Fruit fly (Drosophila melanogaster) whole organism, embryonic: ENCODE results near the gene CG43333.
A peak's percentile ranks its signal among the peaks of the same experiment; 100 is the strongest.

Source experiments
- Atf6 ChIP-seq: fragments of 200-800 bp; sonication (Bioruptor generic); IDR thresholded peaks from 2 replicates; pipeline ENCODE4 v1.3.6; 2022; ENCODE audit warnings: missing biosample characterization, missing genetic modification characterization
- Awh ChIP-seq: fragments of 200-800 bp; sonication (Bioruptor generic); IDR thresholded peaks from 2 replicates; pipeline ENCODE4, ENCODE4 v1.3.6; 2022; ENCODE audit warnings: missing biosample characterization, missing genetic modification characterization
- B-H2 ChIP-seq: fragments of 200-800 bp; sonication (Bioruptor generic); optimal IDR thresholded peaks from 2 replicates; lab custom pipeline; 2018; ENCODE audit warnings: missing biosample characterization, mild to moderate bottlenecking, missing genetic modification characterization
- CG10959 ChIP-seq: fragments of 200-800 bp; sonication (Bioruptor generic); IDR thresholded peaks from 2 replicates; pipeline ENCODE4 v1.3.6; 2022; ENCODE audit warnings: missing biosample characterization, missing genetic modification characterization
- CG11560 ChIP-seq: fragments of 200-800 bp; sonication (Bioruptor generic); IDR thresholded peaks from 3 replicates; pipeline ENCODE4 v1.3.6; 2022; ENCODE audit warnings: missing biosample characterization, missing genetic modification characterization
- CG14014 ChIP-seq: fragments of 200-800 bp; sonication (Bioruptor generic); IDR thresholded peaks from 2 replicates; pipeline ENCODE4 v1.3.6; 2022; ENCODE audit warnings: missing biosample characterization, missing genetic modification characterization
- CG14667 ChIP-seq: fragments of 200-800 bp; sonication (Bioruptor generic); IDR thresholded peaks from 2 replicates; pipeline ENCODE4 v1.3.6; 2022; ENCODE audit warnings: missing biosample characterization, missing genetic modification characterization
- CG1602 ChIP-seq: fragments of 200-800 bp; sonication (Bioruptor generic); optimal IDR thresholded peaks from 3 replicates; lab custom pipeline; 2016; ENCODE audit warnings: missing biosample characterization, missing genetic modification characterization
- CG18011 ChIP-seq: fragments of 200-800 bp; sonication (Bioruptor generic); optimal IDR thresholded peaks from 2 replicates; lab custom pipeline; 2017; ENCODE audit warnings: missing biosample characterization, missing genetic modification characterization, mild to moderate bottlenecking, moderate library complexity, missing genotype
- CG2120 ChIP-seq: fragments of 200-800 bp; sonication (Bioruptor generic); optimal IDR thresholded peaks from 3 replicates; lab custom pipeline; 2016; ENCODE audit warnings: missing biosample characterization, missing genetic modification characterization
- CG3726 ChIP-seq: fragments of 200-800 bp; sonication (Bioruptor generic); IDR thresholded peaks from 3 replicates; pipeline ENCODE4, ENCODE4 v1.3.6; 2022; ENCODE audit warnings: missing biosample characterization, missing genetic modification characterization
- CG5245 ChIP-seq: fragments of 200-800 bp; sonication (Bioruptor generic); optimal IDR thresholded peaks from 3 replicates; lab custom pipeline; 2016; ENCODE audit warnings: missing biosample characterization, missing genetic modification characterization
- CG8290 ChIP-seq, 3 experiments: fragments of 200-800 bp; sonication (Bioruptor generic); optimal IDR thresholded peaks; 2 replicates each; lab custom pipeline; 2016 to 2019; ENCODE audit warnings: missing biosample characterization in 3 of 3, missing genetic modification characterization in 3 of 3, mild to moderate bottlenecking in 2 of 3, moderate library complexity in 1 of 3
- CG9609 ChIP-seq: fragments of 200-800 bp; sonication (Bioruptor generic); optimal IDR thresholded peaks from 3 replicates; lab custom pipeline; 2016; ENCODE audit warnings: missing biosample characterization, missing genetic modification characterization
- CG9727 ChIP-seq: fragments of 200-800 bp; sonication (Bioruptor generic); optimal IDR thresholded peaks from 3 replicates; lab custom pipeline; 2017; ENCODE audit warnings: missing biosample characterization, mild to moderate bottlenecking, missing genetic modification characterization
- Chrac-16 ChIP-seq: fragments of 200-800 bp; sonication (Bioruptor generic); optimal IDR thresholded peaks from 3 replicates; lab custom pipeline; 2016; ENCODE audit warnings: missing biosample characterization, missing genetic modification characterization
- Doc3 ChIP-seq: fragments of 200-800 bp; sonication (Bioruptor generic); IDR thresholded peaks from 3 replicates; pipeline ENCODE4 v1.3.6; 2022; ENCODE audit warnings: missing biosample characterization, missing genetic modification characterization; ENCODE audit not compliant: partially characterized antibody
- E2f1 ChIP-seq: fragments of 200-800 bp; sonication (Bioruptor generic); IDR thresholded peaks from 2 replicates; pipeline ENCODE4 v1.3.6; 2022; ENCODE audit warnings: missing biosample characterization, missing genetic modification characterization
- ERR ChIP-seq: fragments of 200-800 bp; sonication (Bioruptor generic); optimal IDR thresholded peaks from 2 replicates; lab custom pipeline; 2016; ENCODE audit warnings: missing biosample characterization, missing genetic modification characterization
- Fer2 ChIP-seq: fragments of 200-800 bp; sonication (Bioruptor generic); optimal IDR thresholded peaks from 2 replicates; lab custom pipeline; 2018; ENCODE audit warnings: missing biosample characterization, mild to moderate bottlenecking, missing genetic modification characterization, moderate library complexity
- HmgD ChIP-seq: fragments of 200-800 bp; sonication (Bioruptor generic); optimal IDR thresholded peaks from 3 replicates; lab custom pipeline; 2016; ENCODE audit warnings: missing biosample characterization, missing genetic modification characterization
- Hr51 ChIP-seq, 2 experiments: fragments of 200-800 bp; sonication (Bioruptor generic); optimal IDR thresholded peaks; 2 replicates in 1 of 2; 3 replicates in 1 of 2; lab custom pipeline; 2016 to 2018; ENCODE audit warnings: missing biosample characterization in 2 of 2, missing genetic modification characterization in 2 of 2, mild to moderate bottlenecking in 1 of 2, moderate library complexity in 1 of 2
- Meics ChIP-seq: fragments of 200-800 bp; sonication (Bioruptor generic); optimal IDR thresholded peaks from 2 replicates; lab custom pipeline; 2017; ENCODE audit warnings: missing biosample characterization, mild to moderate bottlenecking, missing genetic modification characterization
- NFAT ChIP-seq: fragments of 200-800 bp; sonication (Bioruptor generic); IDR thresholded peaks from 2 replicates; pipeline ENCODE4 v1.3.6; 2022; ENCODE audit warnings: missing biosample characterization, missing genetic modification characterization
- Opbp ChIP-seq: fragments of 200-800 bp; sonication (Bioruptor generic); IDR thresholded peaks from 3 replicates; pipeline ENCODE4 v1.3.6; 2022; ENCODE audit warnings: missing biosample characterization, missing genetic modification characterization; ENCODE audit not compliant: partially characterized antibody
- Rfx ChIP-seq: fragments of 200-800 bp; sonication (Bioruptor generic); IDR thresholded peaks from 2 replicates; pipeline ENCODE4 v1.3.6; 2022; ENCODE audit warnings: missing biosample characterization, missing genetic modification characterization
- YL-1 ChIP-seq: fragments of 200-800 bp; sonication (Bioruptor generic); optimal IDR thresholded peaks from 3 replicates; lab custom pipeline; 2017; ENCODE audit warnings: missing biosample characterization, mild to moderate bottlenecking, missing genetic modification characterization
- abd-A ChIP-seq: fragments of 200-800 bp; sonication (Bioruptor generic); optimal IDR thresholded peaks from 3 replicates; lab custom pipeline; 2019; ENCODE audit warnings: missing biosample characterization, mild to moderate bottlenecking, missing genetic modification characterization, moderate library complexity
- amos ChIP-seq: fragments of 200-800 bp; sonication (Bioruptor generic); IDR thresholded peaks from 2 replicates; pipeline ENCODE4 v1.3.6; 2022; ENCODE audit warnings: missing biosample characterization, missing genetic modification characterization; ENCODE audit not compliant: partially characterized antibody
- bigmax ChIP-seq: fragments of 200-800 bp; sonication (Bioruptor generic); optimal IDR thresholded peaks from 2 replicates; lab custom pipeline; 2018; ENCODE audit warnings: missing biosample characterization, mild to moderate bottlenecking, missing genetic modification characterization
- chm ChIP-seq: fragments of 200-800 bp; sonication (Bioruptor generic); IDR thresholded peaks from 2 replicates; pipeline ENCODE4 v1.3.6; 2022; ENCODE audit warnings: missing biosample characterization, missing genetic modification characterization
- corto ChIP-seq: fragments of 200-800 bp; sonication (Bioruptor generic); optimal IDR thresholded peaks from 2 replicates; lab custom pipeline; 2016; ENCODE audit warnings: missing biosample characterization, mild to moderate bottlenecking, missing genetic modification characterization, moderate library complexity
- dati ChIP-seq: fragments of 200-800 bp; sonication (Bioruptor generic); IDR thresholded peaks from 2 replicates; pipeline ENCODE4 v1.3.6; 2022; ENCODE audit warnings: missing biosample characterization, missing genetic modification characterization
- dmrt11E ChIP-seq: fragments of 200-800 bp; sonication (Bioruptor generic); optimal IDR thresholded peaks from 3 replicates; lab custom pipeline; 2018; ENCODE audit warnings: missing biosample characterization, mild to moderate bottlenecking, missing genetic modification characterization, moderate library complexity
- en ChIP-seq: fragments of 200-800 bp; sonication (Bioruptor generic); optimal IDR thresholded peaks from 2 replicates; lab custom pipeline; 2016; ENCODE audit warnings: missing biosample characterization, missing genetic modification characterization
- eyg ChIP-seq: fragments of 200-800 bp; sonication (Bioruptor generic); optimal IDR thresholded peaks from 3 replicates; lab custom pipeline; 2016; ENCODE audit warnings: missing biosample characterization, missing genetic modification characterization
- kah ChIP-seq: fragments of 200-800 bp; sonication (Bioruptor generic); optimal IDR thresholded peaks from 2 replicates; lab custom pipeline; 2018; ENCODE audit warnings: missing biosample characterization, mild to moderate bottlenecking, missing genetic modification characterization
- p53 ChIP-seq: fragments of 200-800 bp; sonication (Bioruptor generic); optimal IDR thresholded peaks from 2 replicates; lab custom pipeline; 2016; ENCODE audit warnings: missing biosample characterization, missing genetic modification characterization
- pan ChIP-seq, 4 experiments: fragments of >200 bp in 3 of 4; fragments of 200-800 bp in 1 of 4; sonication (Bioruptor generic) in 1 of 4; optimal IDR thresholded peaks in 3 of 4; IDR thresholded peaks in 1 of 4; 2 replicates each; pipeline versions ENCODE4 v1.3.6 to Lab custom; 2017 to 2022; ENCODE audit warnings: missing biosample characterization in 2 of 4, missing genetic modification characterization in 2 of 4, mixed read lengths in 1 of 4
- pita ChIP-seq: fragments of 200-800 bp; sonication (Bioruptor generic); optimal IDR thresholded peaks from 2 replicates; lab custom pipeline; 2017; ENCODE audit warnings: missing biosample characterization, mild to moderate bottlenecking, missing genetic modification characterization
- prd ChIP-seq, 3 experiments: fragments of >200 bp in 2 of 3; fragments of 200-800 bp in 1 of 3; sonication (Bioruptor generic) in 1 of 3; optimal IDR thresholded peaks in 2 of 3; IDR thresholded peaks in 1 of 3; 2 replicates in 2 of 3; 3 replicates in 1 of 3; pipeline versions ENCODE4 v1.3.6 to Lab custom; 2017 to 2022; ENCODE audit warnings: missing biosample characterization in 1 of 3, missing genetic modification characterization in 1 of 3
- sc ChIP-seq, 3 experiments: fragments of >200 bp in 2 of 3; fragments of 200-800 bp in 1 of 3; sonication (Bioruptor generic) in 1 of 3; optimal IDR thresholded peaks; 2 replicates in 2 of 3; 3 replicates in 1 of 3; lab custom pipeline; 2017; ENCODE audit warnings: mild to moderate bottlenecking in 1 of 3, missing biosample characterization in 1 of 3, missing genetic modification characterization in 1 of 3, missing genetic modification reagents in 1 of 3
- slp2 ChIP-seq: fragments of 200-800 bp; sonication (Bioruptor generic); optimal IDR thresholded peaks from 2 replicates; lab custom pipeline; 2016; ENCODE audit warnings: missing biosample characterization, missing genetic modification characterization
- stc ChIP-seq: fragments of 200-800 bp; sonication (Bioruptor generic); IDR thresholded peaks from 2 replicates; pipeline ENCODE4 v1.3.6; 2022; ENCODE audit warnings: missing biosample characterization, missing genetic modification characterization
- tx ChIP-seq: fragments of 200-800 bp; sonication (Bioruptor generic); optimal IDR thresholded peaks from 2 replicates; lab custom pipeline; 2016; ENCODE audit warnings: missing biosample characterization, missing genetic modification characterization
- usp ChIP-seq: fragments of >200 bp; optimal IDR thresholded peaks from 2 replicates; lab custom pipeline; 2017; ENCODE audit warnings: missing biosample characterization, missing genetic modification characterization
- wek ChIP-seq: fragments of 200-800 bp; sonication (Bioruptor generic); optimal IDR thresholded peaks from 3 replicates; lab custom pipeline; 2018; ENCODE audit warnings: missing biosample characterization, mild to moderate bottlenecking, missing genetic modification characterization, moderate library complexity
- yki ChIP-seq: fragments of >200 bp; optimal IDR thresholded peaks from 3 replicates; lab custom pipeline; 2018
- zfh1 ChIP-seq: fragments of 200-800 bp; sonication (Bioruptor generic); IDR thresholded peaks from 3 replicates; pipeline ENCODE4 v1.3.6; 2022; ENCODE audit warnings: missing biosample characterization, missing genetic modification characterization

CG43333 gene

dm6 chr2L:14160887-14161286 lies 19.6 kb downstream of the CG43333 start (continued):
- TF ChIP-seq CG18011 = no peak
- no peak for TF ChIP-seq p53 (GFP tag; lab: Kevin White, UChicago)
- TF ChIP-seq Opbp = peak; percentile 63; the same call in 1 of the 3 replicates
- peak; percentile 14 for TF ChIP-seq CG5245 (GFP tag; lab: Kevin White, UChicago)
- 0 out of 2 replicates have a peak, but pooled peaks have one; percentile 19 for TF ChIP-seq dati (GFP tag; lab: Robert Waterston, UW)
- no peak for TF ChIP-seq ERR (GFP tag; lab: Kevin White, UChicago)
- TF ChIP-seq CG14667 (GFP tag; lab: Robert Waterston, UW) = 0 out of 2 replicates have a peak, but pooled peaks have one; percentile 28
- TF ChIP-seq kah (GFP tag; lab: Kevin White, UChicago) = no peak
- no peak for TF ChIP-seq wek (GFP tag; lab: Kevin White, UChicago)
- TF ChIP-seq en = peak; percentile 9
- TF ChIP-seq Hr51 (GFP tag; optimal IDR thresholded peaks at IDR 0.05; lab: Kevin White, UChicago) = no peak
- TF ChIP-seq YL-1 (GFP tag; lab: Kevin White, UChicago) = no peak
- no peak for TF ChIP-seq CG9727 (GFP tag; lab: Kevin White, UChicago)
- peak; percentile 5 for TF ChIP-seq CG9609 (GFP tag; lab: Kevin White, UChicago)
- TF ChIP-seq slp2 (GFP tag; lab: Kevin White, UChicago) = peak; percentile 11
- no peak for TF ChIP-seq chm (GFP tag; lab: Robert Waterston, UW)
- no peak for TF ChIP-seq sc (optimal IDR thresholded peaks at IDR 0.05; lab: Kevin White, UChicago)
- no peak for TF ChIP-seq sc (GFP tag; optimal IDR thresholded peaks at IDR 0.05; lab: Kevin White, UChicago)
- no peak for TF ChIP-seq corto (GFP tag; lab: Kevin White, UChicago)
- peak; percentile 7 for TF ChIP-seq bigmax (GFP tag; lab: Kevin White, UChicago)
- no peak for TF ChIP-seq CG8290 (GFP tag; optimal IDR thresholded peaks at IDR 0.05; lab: Kevin White, UChicago)
- TF ChIP-seq CG8290 (tag; optimal IDR thresholded peaks at IDR 0.05; lab: Kevin White, UChicago) = no peak
- no peak for TF ChIP-seq CG10959 (GFP tag; lab: Robert Waterston, UW)
- TF ChIP-seq pita (GFP tag; lab: Kevin White, UChicago) = peak; percentile 15
- TF ChIP-seq yki (lab: Kevin White, UChicago) = no peak
- no peak for TF ChIP-seq prd (optimal IDR thresholded peaks at IDR 0.05; lab: Kevin White, UChicago)
- TF ChIP-seq prd (GFP tag; IDR thresholded peaks at IDR 0.05; lab: Robert Waterston, UW) = peak; percentile 43; the same call in 2 of the 3 replicates
- peak; percentile 43 for TF ChIP-seq Chrac-16 (GFP tag; lab: Kevin White, UChicago)
- no peak for TF ChIP-seq CG1602 (GFP tag; lab: Kevin White, UChicago)
- 0 out of 3 replicates have a peak, but pooled peaks have one; percentile 30 for TF ChIP-seq zfh1 (GFP tag; lab: Robert Waterston, UW)
- TF ChIP-seq CG11560 = no peak
- no peak for TF ChIP-seq B-H2 (GFP tag; lab: Kevin White, UChicago)
- TF ChIP-seq Fer2 (tag; lab: Kevin White, UChicago) = no peak
- no peak for TF ChIP-seq Doc3 (GFP tag; lab: Robert Waterston, UW)
- no peak for TF ChIP-seq CG2120
- TF ChIP-seq CG3726 (GFP tag; lab: Robert Waterston, UW) = no peak
- no peak for TF ChIP-seq stc (GFP tag; lab: Robert Waterston, UW)
- no peak for TF ChIP-seq Meics (GFP tag; lab: Kevin White, UChicago)
- peak; percentile 12 for TF ChIP-seq HmgD (GFP tag; lab: Kevin White, UChicago)
- TF ChIP-seq eyg = no peak
- TF ChIP-seq pan (optimal IDR thresholded peaks at IDR 0.05; lab: Kevin White, UChicago) = no peak
- no peak for TF ChIP-seq pan (GFP tag; optimal IDR thresholded peaks at IDR 0.05 in 1 of 2, IDR thresholded peaks at IDR 0.05 in 1 of 2)
- TF ChIP-seq abd-A (tag; lab: Kevin White, UChicago) = no peak
- TF ChIP-seq amos (GFP tag; lab: Robert Waterston, UW) = peak; percentile 68
- TF ChIP-seq E2f1 (GFP tag; lab: Robert Waterston, UW) = no peak
- 0 out of 2 replicates have a peak, but pooled peaks have one; percentile 20 for TF ChIP-seq CG14014 (GFP tag; lab: Robert Waterston, UW)
- no peak for TF ChIP-seq tx (GFP tag; lab: Kevin White, UChicago)
- TF ChIP-seq dmrt11E (tag; lab: Kevin White, UChicago) = no peak
- 0 out of 2 replicates have a peak, but pooled peaks have one; percentile 10 for TF ChIP-seq NFAT (GFP tag; lab: Robert Waterston, UW)
- TF ChIP-seq usp = no peak
- no peak for TF ChIP-seq Awh (GFP tag; lab: Robert Waterston, UW)
- peak; percentile 26; the same call in 1 of the 2 replicates for TF ChIP-seq Rfx (GFP tag; lab: Robert Waterston, UW)
- TF ChIP-seq Atf6 (GFP tag; lab: Robert Waterston, UW) = no peak
